Fruit fly (Drosophila melanogaster) whole organism, embryonic: ENCODE data around the gene CG1943.

Source experiments
- Ada2b ChIP-seq: fragments of 200-800 bp; sonication (Bioruptor generic); IDR thresholded peaks from 2 replicates; pipeline ENCODE4 v1.3.6; 2022; ENCODE audit warnings: missing biosample characterization, missing genetic modification characterization
- Atf3 ChIP-seq: fragments of 200-800 bp; sonication (Bioruptor generic); optimal IDR thresholded peaks from 3 replicates; lab custom pipeline; 2016; ENCODE audit warnings: missing biosample characterization, missing genetic modification characterization
- BEAF-32 ChIP-seq: fragments of 200-800 bp; sonication (Bioruptor generic); optimal IDR thresholded peaks from 3 replicates; lab custom pipeline; 2017; ENCODE audit warnings: missing biosample characterization, missing genetic modification characterization, mild to moderate bottlenecking, moderate library complexity, missing genetic modification reagents
- CG10959 ChIP-seq: fragments of 200-800 bp; sonication (Bioruptor generic); IDR thresholded peaks from 2 replicates; pipeline ENCODE4 v1.3.6; 2022; ENCODE audit warnings: missing biosample characterization, missing genetic modification characterization
- CG10979 ChIP-seq: fragments of 200-800 bp; sonication (Bioruptor generic); optimal IDR thresholded peaks from 2 replicates; lab custom pipeline; 2018; ENCODE audit warnings: missing biosample characterization, mild to moderate bottlenecking, missing genetic modification characterization, moderate library complexity
- CG12659 ChIP-seq: fragments of 200-800 bp; sonication (Bioruptor generic); optimal IDR thresholded peaks from 3 replicates; lab custom pipeline; 2017; ENCODE audit warnings: mild to moderate bottlenecking, missing biosample characterization, missing genetic modification reagents, missing genetic modification characterization
- CG12769 ChIP-seq: fragments of 200-800 bp; sonication (Bioruptor generic); optimal IDR thresholded peaks from 2 replicates; lab custom pipeline; 2019; ENCODE audit warnings: missing biosample characterization, mild to moderate bottlenecking, missing genetic modification characterization, moderate library complexity
- CG13775 ChIP-seq: fragments of 200-800 bp; sonication (Bioruptor generic); optimal IDR thresholded peaks from 3 replicates; lab custom pipeline; 2017; ENCODE audit warnings: missing biosample characterization, mild to moderate bottlenecking, missing genetic modification characterization
- CG17328 ChIP-seq: fragments of 200-800 bp; sonication (Bioruptor generic); IDR thresholded peaks from 2 replicates; pipeline ENCODE4 v1.3.6; 2022; ENCODE audit warnings: missing biosample characterization, missing genetic modification characterization
- CG2712 ChIP-seq: fragments of 200-800 bp; optimal IDR thresholded peaks from 3 replicates; lab custom pipeline; 2019; ENCODE audit warnings: missing biosample characterization, mild to moderate bottlenecking, missing genetic modification characterization, moderate library complexity
- CG30020 ChIP-seq: fragments of 200-800 bp; optimal IDR thresholded peaks from 2 replicates; lab custom pipeline; 2019; ENCODE audit warnings: missing biosample characterization, mild to moderate bottlenecking, missing genetic modification characterization, moderate library complexity
- CG34224 ChIP-seq: fragments of 200-800 bp; sonication (Bioruptor generic); IDR thresholded peaks from 3 replicates; pipeline ENCODE4 v1.3.6; 2022; ENCODE audit warnings: missing biosample characterization, missing genetic modification characterization; ENCODE audit not compliant: partially characterized antibody
- CG4707 ChIP-seq: fragments of 200-800 bp; sonication (Bioruptor generic); optimal IDR thresholded peaks from 2 replicates; lab custom pipeline; 2018; ENCODE audit warnings: missing biosample characterization, mild to moderate bottlenecking, missing genetic modification characterization, moderate library complexity
- CG4730 ChIP-seq: fragments of 200-800 bp; sonication (Bioruptor generic); IDR thresholded peaks from 2 replicates; pipeline ENCODE4 v1.3.6; 2022; ENCODE audit warnings: missing biosample characterization, missing genetic modification characterization
- CG6175 ChIP-seq: fragments of 200-800 bp; sonication (Bioruptor generic); IDR thresholded peaks from 3 replicates; pipeline ENCODE4 v1.3.6; 2022; ENCODE audit warnings: missing biosample characterization, missing genetic modification characterization
- CG7357 ChIP-seq: fragments of 200-800 bp; sonication (Bioruptor generic); IDR thresholded peaks from 3 replicates; pipeline ENCODE4 v1.3.6; 2022; ENCODE audit warnings: missing biosample characterization, missing genetic modification characterization
- CG7839 ChIP-seq: fragments of 200-800 bp; sonication (Bioruptor generic); optimal IDR thresholded peaks from 3 replicates; lab custom pipeline; 2018; ENCODE audit warnings: missing biosample characterization, mild to moderate bottlenecking, missing genetic modification characterization, moderate library complexity
- CG8944 ChIP-seq: fragments of 200-800 bp; sonication (Bioruptor generic); optimal IDR thresholded peaks from 3 replicates; lab custom pipeline; 2016; ENCODE audit warnings: missing biosample characterization, missing genetic modification characterization
- CG9609 ChIP-seq: fragments of 200-800 bp; sonication (Bioruptor generic); optimal IDR thresholded peaks from 3 replicates; lab custom pipeline; 2016; ENCODE audit warnings: missing biosample characterization, missing genetic modification characterization
- Dad ChIP-seq: fragments of 200-800 bp; sonication (Bioruptor generic); optimal IDR thresholded peaks from 3 replicates; lab custom pipeline; 2016; ENCODE audit warnings: missing biosample characterization, missing genetic modification characterization
- Dip2 ChIP-seq: fragments of 200-800 bp; sonication (Bioruptor generic); IDR thresholded peaks from 2 replicates; pipeline ENCODE4 v1.3.6; 2022; ENCODE audit warnings: missing biosample characterization, missing genetic modification characterization
- E2f2 ChIP-seq: fragments of 200-800 bp; sonication (Bioruptor generic); IDR thresholded peaks from 2 replicates; pipeline ENCODE4 v1.3.6; 2022; ENCODE audit warnings: missing biosample characterization, missing genetic modification characterization
- HmgD ChIP-seq: fragments of 200-800 bp; sonication (Bioruptor generic); optimal IDR thresholded peaks from 3 replicates; lab custom pipeline; 2016; ENCODE audit warnings: missing biosample characterization, missing genetic modification characterization
- Lpt ChIP-seq: fragments of >200 bp; optimal IDR thresholded peaks from 2 replicates; lab custom pipeline; 2018; ENCODE audit warnings: missing biosample characterization, missing genetic modification characterization
- MBD-R2 ChIP-seq: fragments of 200-800 bp; sonication (Bioruptor generic); IDR thresholded peaks from 2 replicates; pipeline ENCODE4 v1.3.6; 2022; ENCODE audit warnings: missing biosample characterization, missing genetic modification characterization
- Max ChIP-seq: fragments of 200-800 bp; sonication (Bioruptor generic); optimal IDR thresholded peaks from 2 replicates; lab custom pipeline; 2016; ENCODE audit warnings: missing biosample characterization, mild to moderate bottlenecking, missing genetic modification characterization
- Nf-YA ChIP-seq: fragments of 200-800 bp; sonication (Bioruptor generic); IDR thresholded peaks from 2 replicates; pipeline ENCODE4 v1.3.6; 2022; ENCODE audit warnings: missing biosample characterization, missing genetic modification characterization
- Nf-YB ChIP-seq: fragments of 200-800 bp; sonication (Bioruptor generic); optimal IDR thresholded peaks from 3 replicates; lab custom pipeline; 2019; ENCODE audit warnings: missing biosample characterization, mild to moderate bottlenecking, missing genetic modification characterization, moderate library complexity
- Spps ChIP-seq: fragments of 200-800 bp; sonication (Bioruptor generic); optimal IDR thresholded peaks from 2 replicates; lab custom pipeline; 2018; ENCODE audit warnings: missing biosample characterization, mild to moderate bottlenecking, missing genetic modification characterization
- Sry-δ ChIP-seq: fragments of 200-800 bp; sonication (Bioruptor generic); optimal IDR thresholded peaks from 2 replicates; lab custom pipeline; 2016; ENCODE audit warnings: missing biosample characterization, missing genetic modification characterization
- Vsx1 ChIP-seq: fragments of 200-800 bp; sonication (Bioruptor generic); optimal IDR thresholded peaks from 2 replicates; lab custom pipeline; 2017; ENCODE audit warnings: missing biosample characterization, mild to moderate bottlenecking, missing genetic modification characterization, missing genetic modification reagents
- YL-1 ChIP-seq: fragments of 200-800 bp; sonication (Bioruptor generic); optimal IDR thresholded peaks from 3 replicates; lab custom pipeline; 2017; ENCODE audit warnings: missing biosample characterization, mild to moderate bottlenecking, missing genetic modification characterization
- al ChIP-seq: fragments of 200-800 bp; sonication (Bioruptor generic); IDR thresholded peaks from 2 replicates; pipeline ENCODE4 v1.3.6; 2022; ENCODE audit warnings: missing biosample characterization, missing genetic modification characterization
- ase ChIP-seq: fragments of 200-800 bp; sonication (Bioruptor generic); IDR thresholded peaks from 3 replicates; pipeline ENCODE4 v1.3.6; 2022; ENCODE audit warnings: missing biosample characterization, missing genetic modification characterization
- corto ChIP-seq: fragments of 200-800 bp; sonication (Bioruptor generic); optimal IDR thresholded peaks from 2 replicates; lab custom pipeline; 2016; ENCODE audit warnings: missing biosample characterization, mild to moderate bottlenecking, missing genetic modification characterization, moderate library complexity
- danr ChIP-seq: fragments of 200-800 bp; sonication (Bioruptor generic); IDR thresholded peaks from 2 replicates; pipeline ENCODE4 v1.3.6; 2022; ENCODE audit warnings: missing biosample characterization, missing genetic modification characterization
- dati ChIP-seq: fragments of 200-800 bp; sonication (Bioruptor generic); IDR thresholded peaks from 2 replicates; pipeline ENCODE4 v1.3.6; 2022; ENCODE audit warnings: missing biosample characterization, missing genetic modification characterization
- dmrt99B ChIP-seq: fragments of 200-800 bp; sonication (Bioruptor generic); optimal IDR thresholded peaks from 2 replicates; lab custom pipeline; 2018; ENCODE audit warnings: missing biosample characterization, mild to moderate bottlenecking, missing genetic modification characterization, moderate library complexity
- gce ChIP-seq: fragments of 200-800 bp; sonication (Bioruptor generic); IDR thresholded peaks from 3 replicates; pipeline ENCODE4 v1.3.6; 2022; ENCODE audit warnings: missing biosample characterization, missing genetic modification characterization
- gcm ChIP-seq: fragments of 200-800 bp; sonication (Bioruptor generic); optimal IDR thresholded peaks from 2 replicates; lab custom pipeline; 2019; ENCODE audit warnings: missing biosample characterization, mild to moderate bottlenecking, missing genetic modification characterization, moderate library complexity
- grn ChIP-seq: fragments of 200-800 bp; sonication (Bioruptor generic); optimal IDR thresholded peaks from 3 replicates; lab custom pipeline; 2017; ENCODE audit warnings: missing biosample characterization, missing genetic modification characterization
- her ChIP-seq: fragments of 200-800 bp; sonication (Bioruptor generic); optimal IDR thresholded peaks from 2 replicates; lab custom pipeline; 2016; ENCODE audit warnings: missing biosample characterization, missing genetic modification characterization
- knrl ChIP-seq: fragments of 200-800 bp; sonication (Bioruptor generic); IDR thresholded peaks from 3 replicates; pipeline ENCODE4 v1.3.6; 2022; ENCODE audit warnings: missing biosample characterization, missing genetic modification characterization; ENCODE audit not compliant: partially characterized antibody
- org-1 ChIP-seq: fragments of 200-800 bp; sonication (Bioruptor generic); optimal IDR thresholded peaks from 2 replicates; lab custom pipeline; 2017; ENCODE audit warnings: missing biosample characterization, missing genetic modification characterization
- pan ChIP-seq, 4 experiments: fragments of >200 bp in 3 of 4; fragments of 200-800 bp in 1 of 4; sonication (Bioruptor generic) in 1 of 4; optimal IDR thresholded peaks in 3 of 4; IDR thresholded peaks in 1 of 4; 2 replicates each; pipeline versions ENCODE4 v1.3.6 to Lab custom; 2017 to 2022; ENCODE audit warnings: missing biosample characterization in 2 of 4, missing genetic modification characterization in 2 of 4, mixed read lengths in 1 of 4
- phol ChIP-seq: fragments of 200-800 bp; sonication (Bioruptor generic); optimal IDR thresholded peaks from 3 replicates; lab custom pipeline; 2018; ENCODE audit warnings: missing biosample characterization, mild to moderate bottlenecking, missing genetic modification characterization, moderate library complexity
- pum ChIP-seq: fragments of 200-800 bp; sonication (Bioruptor generic); optimal IDR thresholded peaks from 2 replicates; lab custom pipeline; 2016; ENCODE audit warnings: missing biosample characterization, missing genetic modification characterization
- salm ChIP-seq: fragments of 200-800 bp; sonication (Bioruptor generic); optimal IDR thresholded peaks from 2 replicates; lab custom pipeline; 2018; ENCODE audit warnings: missing biosample characterization, mild to moderate bottlenecking, missing genetic modification characterization
- sisA ChIP-seq: fragments of 200-800 bp; sonication (Bioruptor generic); IDR thresholded peaks from 2 replicates; pipeline ENCODE4 v1.3.6; 2022; ENCODE audit warnings: missing biosample characterization, missing genetic modification characterization
- stwl ChIP-seq: fragments of 200-800 bp; sonication (Bioruptor generic); optimal IDR thresholded peaks from 3 replicates; lab custom pipeline; 2018; ENCODE audit warnings: missing biosample characterization, mild to moderate bottlenecking, missing genetic modification characterization, moderate library complexity
- wdn ChIP-seq: fragments of 200-800 bp; sonication (Bioruptor generic); IDR thresholded peaks from 2 replicates; pipeline ENCODE4 v1.3.6; 2022; ENCODE audit warnings: missing biosample characterization, missing genetic modification characterization
- yki ChIP-seq: fragments of >200 bp; optimal IDR thresholded peaks from 3 replicates; lab custom pipeline; 2018

Gene CG1943

DNA sequence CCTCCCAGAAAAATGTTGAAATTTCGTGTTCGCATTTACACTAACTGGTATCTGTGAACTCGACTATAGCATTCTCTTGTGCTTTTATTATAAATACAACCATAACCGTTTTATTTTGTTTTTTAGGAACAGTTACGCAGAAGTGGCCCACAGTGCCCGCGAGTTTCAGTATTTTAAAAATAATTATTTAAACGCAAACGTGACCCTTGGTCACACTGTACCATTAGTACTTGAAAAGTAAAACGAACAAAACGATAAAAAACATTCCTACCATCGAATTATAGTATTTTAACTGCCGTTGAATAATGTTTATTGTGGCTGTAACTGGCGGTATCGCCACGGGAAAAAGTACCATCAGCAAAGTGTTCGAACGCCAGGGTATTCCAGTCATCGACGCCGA lies 7.3 kb downstream of the CG1943 start, which contains the start of gene Dpck (continued):
- TF ChIP-seq CG12659 (peak; percentile 53), CG10959 (GFP tag; lab: Robert Waterston, UW) (no peak), danr (GFP tag; lab: Robert Waterston, UW) (no peak), knrl (no peak), CG9609 (GFP tag; lab: Kevin White, UChicago) (no peak), Sry-δ (no peak), pan (optimal IDR thresholded peaks at IDR 0.05; lab: Kevin White, UChicago) (no peak), pan (GFP tag; optimal IDR thresholded peaks at IDR 0.05 in 1 of 2, IDR thresholded peaks at IDR 0.05 in 1 of 2) (no peak), yki (no peak), BEAF-32 (GFP tag; lab: Kevin White, UChicago) (peak; percentile 13), Nf-YA (no peak), gce (no peak), Lpt (GFP tag; lab: Kevin White, UChicago) (no peak), al (GFP tag; lab: Robert Waterston, UW) (no peak), Nf-YB (GFP tag; lab: Kevin White, UChicago) (no peak), stwl (tag; lab: Kevin White, UChicago) (peak; percentile 50), CG6175 (GFP tag; lab: Robert Waterston, UW) (no peak), MBD-R2 (GFP tag; lab: Robert Waterston, UW) (peak; percentile 72), YL-1 (GFP tag; lab: Kevin White, UChicago) (peak; percentile 49), CG7839 (tag; lab: Kevin White, UChicago) (peak; percentile 8), salm (tag; lab: Kevin White, UChicago) (no peak), pum (peak; percentile 1), ase (no peak), Dad (GFP tag; lab: Kevin White, UChicago) (no peak), Max (GFP tag; lab: Kevin White, UChicago) (peak; percentile 18), CG13775 (GFP tag; lab: Kevin White, UChicago) (peak; percentile 9), CG8944 (GFP tag; lab: Kevin White, UChicago) (no peak), CG4730 (GFP tag; lab: Robert Waterston, UW) (no peak), E2f2 (GFP tag; lab: Robert Waterston, UW) (peak; percentile 52; the same call in 1 of the 2 replicates), CG34224 (GFP tag; lab: Robert Waterston, UW) (no peak), phol (peak; percentile 41), sisA (GFP tag; lab: Robert Waterston, UW) (no peak), dmrt99B (tag; lab: Kevin White, UChicago) (no peak), CG10979 (tag; lab: Kevin White, UChicago) (peak; percentile 23), Atf3 (GFP tag; lab: Kevin White, UChicago) (no peak), HmgD (GFP tag; lab: Kevin White, UChicago) (no peak), Vsx1 (GFP tag; lab: Kevin White, UChicago) (no peak), her (GFP tag; lab: Kevin White, UChicago) (no peak), CG7357 (no peak), CG12769 (tag; lab: Kevin White, UChicago) (no peak), dati (no peak), CG2712 (tag; lab: Kevin White, UChicago) (peak; percentile 29), wdn (no peak), CG17328 (GFP tag; lab: Robert Waterston, UW) (no peak), Spps (tag; lab: Kevin White, UChicago) (no peak), org-1 (GFP tag; lab: Kevin White, UChicago) (no peak), CG4707 (peak; percentile 99), Ada2b (GFP tag; lab: Robert Waterston, UW) (no peak), gcm (GFP tag; lab: Kevin White, UChicago) (peak; percentile 9), grn (GFP tag; lab: Kevin White, UChicago) (no peak), Dip2 (GFP tag; lab: Robert Waterston, UW) (no peak), corto (no peak), CG30020 (tag; lab: Kevin White, UChicago) (peak; percentile 92)
